Worm (Caenorhabditis elegans) whole organism, L4 larva: ENCODE measurements around the gene Y38E10A.8.

Experiments used
- D1046.2 ChIP-seq: fragments of 200-800 bp; sonication (Bioruptor generic); IDR thresholded peaks from 2 replicates; pipeline ENCODE4 v1.3.6; 2022; ENCODE audit warnings: missing genetic modification characterization, missing compliant biosample characterization
- F49E8.2 ChIP-seq: sonication (generic microtip); optimal IDR thresholded peaks from 2 replicates; lab custom pipeline; 2016; ENCODE audit warnings: missing compliant biosample characterization, mild to moderate bottlenecking, missing genetic modification characterization, borderline replicate concordance
- Y105C5A.15 ChIP-seq: fragments of 200-800 bp; sonication (Bioruptor generic); IDR thresholded peaks from 2 replicates; pipeline ENCODE4 v1.3.6; 2022; ENCODE audit warnings: missing genetic modification characterization, missing compliant biosample characterization
- daf-12 ChIP-seq: fragments of 150-350 bp; optimal IDR thresholded peaks from 2 replicates; lab custom pipeline; 2014; ENCODE audit warnings: missing biosample characterization, missing genetic modification reagents, missing genetic modification characterization
- dmd-6 ChIP-seq: fragments of 200-800 bp; sonication (Bioruptor generic); IDR thresholded peaks from 2 replicates; pipeline ENCODE4 v1.3.6; 2022; ENCODE audit warnings: missing genetic modification reagents, missing genetic modification characterization, missing compliant biosample characterization
- nhr-10 ChIP-seq: fragments of 150-350 bp; optimal IDR thresholded peaks from 2 replicates; lab custom pipeline; 2014; ENCODE audit warnings: missing biosample characterization, missing genetic modification characterization
- nhr-41 ChIP-seq: fragments of 200-800 bp; sonication (Bioruptor generic); IDR thresholded peaks from 2 replicates; pipeline ENCODE4 v1.3.6; 2022; ENCODE audit warnings: missing genetic modification reagents, missing genetic modification characterization, missing compliant biosample characterization
- nhr-48 ChIP-seq: sonication (generic microtip); optimal IDR thresholded peaks from 2 replicates; lab custom pipeline; 2016; ENCODE audit warnings: mild to moderate bottlenecking, missing genetic modification characterization, missing compliant biosample characterization
- sdz-12 ChIP-seq: fragments of 200-800 bp; sonication (Bioruptor generic); optimal IDR thresholded peaks from 2 replicates; lab custom pipeline; 2018; ENCODE audit warnings: mild to moderate bottlenecking, missing genetic modification characterization, missing compliant biosample characterization
- unc-39 ChIP-seq: sonication (generic microtip); optimal IDR thresholded peaks from 2 replicates; lab custom pipeline; 2017; ENCODE audit warnings: missing biosample characterization, missing genetic modification characterization

DNA sequence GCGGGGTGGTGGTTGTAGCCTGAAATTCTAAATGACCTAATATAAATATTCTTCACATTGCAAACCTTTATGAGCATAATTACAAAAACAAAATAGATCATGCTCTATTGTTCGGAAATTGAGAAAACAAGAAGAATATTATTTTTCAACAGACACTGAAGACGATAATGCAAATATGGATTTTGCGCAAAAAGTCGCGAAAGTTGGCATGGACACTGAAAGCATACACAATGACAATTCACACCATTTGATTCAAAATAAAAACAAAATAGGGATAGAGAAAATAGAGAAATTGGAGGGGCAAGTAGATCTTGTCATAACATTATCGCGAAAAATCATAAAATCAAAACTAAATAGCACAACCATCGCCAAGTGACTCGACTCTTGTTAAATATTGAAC is 34.2 kb upstream of the Y38E10A.8 start, which contains the start of gene Y38E10A.35:
- TF ChIP-seq daf-12 (tag; lab: Kevin White, UChicago) (no peak), F49E8.2 (tag; lab: Kevin White, UChicago) (no peak), D1046.2 (no peak), unc-39 (no peak), dmd-6 (GFP tag; lab: Robert Waterston, UW) (no peak), sdz-12 (GFP tag; lab: Kevin White, UChicago) (no peak), nhr-10 (tag; lab: Kevin White, UChicago) (no peak), Y105C5A.15 (no peak), nhr-48 (tag; lab: Kevin White, UChicago) (no peak), nhr-41 (no peak)
